Worm (Caenorhabditis elegans) whole organism, young adult: Measurements from ENCODE around the gene Y46E12BL.2.

ENCODE experiments used
- D2030.7 ChIP-seq: fragments of 200-800 bp; sonication (Bioruptor generic); IDR thresholded peaks from 2 replicates; pipeline ENCODE4 v1.3.6; 2022; ENCODE audit warnings: missing genetic modification reagents, missing genetic modification characterization, missing compliant biosample characterization
- F22D6.2 ChIP-seq: sonication (generic microtip); optimal IDR thresholded peaks from 2 replicates; lab custom pipeline; 2016; ENCODE audit warnings: mild to moderate bottlenecking, missing genetic modification characterization, missing compliant biosample characterization
- F33H1.4 ChIP-seq: fragments of 200-800 bp; sonication (Bioruptor generic); IDR thresholded peaks from 2 replicates; pipeline ENCODE4 v1.3.6; 2022; ENCODE audit warnings: missing genetic modification reagents, missing genetic modification characterization, missing compliant biosample characterization
- F39B2.1 ChIP-seq: fragments of 200-800 bp; sonication (Bioruptor generic); IDR thresholded peaks from 2 replicates; pipeline ENCODE4 v1.3.6; 2022; ENCODE audit warnings: missing genetic modification reagents, missing genetic modification characterization, missing compliant biosample characterization
- F55B11.4 ChIP-seq: sonication (generic microtip); optimal IDR thresholded peaks from 2 replicates; lab custom pipeline; 2016; ENCODE audit warnings: missing compliant biosample characterization, missing genetic modification characterization, borderline replicate concordance; ENCODE audit not compliant: insufficient read depth
- F57C9.4 ChIP-seq: sonication (generic microtip); optimal IDR thresholded peaks from 2 replicates; lab custom pipeline; 2017; ENCODE audit warnings: mild to moderate bottlenecking, missing genetic modification characterization, missing compliant biosample characterization
- T26A5.8 ChIP-seq: sonication (generic microtip); optimal IDR thresholded peaks from 2 replicates; lab custom pipeline; 2016; ENCODE audit warnings: missing genetic modification characterization, missing compliant biosample characterization
- Y53G8AR.9 ChIP-seq: fragments of 200-800 bp; sonication (Bioruptor generic); conservative IDR thresholded peaks from 2 replicates; pipeline ENCODE4 v1.3.6; 2022; ENCODE audit warnings: missing genetic modification reagents, missing genetic modification characterization, missing compliant biosample characterization
- Y67H2A.10 ChIP-seq: fragments of 200-800 bp; sonication (Bioruptor generic); conservative IDR thresholded peaks from 2 replicates; pipeline ENCODE4 v1.3.6; 2022; ENCODE audit warnings: missing genetic modification reagents, missing genetic modification characterization, missing compliant biosample characterization
- Y95B8A.8 ChIP-seq: fragments of 200-800 bp; sonication (Bioruptor generic); IDR thresholded peaks from 2 replicates; pipeline ENCODE4 v1.3.6; 2022; ENCODE audit warnings: missing genetic modification reagents, missing genetic modification characterization, missing compliant biosample characterization
- akir-1 ChIP-seq: fragments of 200-800 bp; sonication (Bioruptor generic); optimal IDR thresholded peaks from 2 replicates; lab custom pipeline; 2018; ENCODE audit warnings: mild to moderate bottlenecking, missing genetic modification characterization, moderate library complexity, missing compliant biosample characterization
- ama-1 ChIP-seq, 3 experiments: fragments of 150-350 bp in 1 of 3; sonication (generic microtip) in 2 of 3; optimal IDR thresholded peaks; 2 replicates each; lab custom pipeline; 2014 to 2018; ENCODE audit warnings: missing biosample characterization in 2 of 3, missing genetic modification characterization in 2 of 3, missing genetic modification reagents in 2 of 3
- atf-7 ChIP-seq: sonication (generic microtip); optimal IDR thresholded peaks from 2 replicates; lab custom pipeline; 2017; ENCODE audit warnings: mild to moderate bottlenecking, missing genetic modification characterization, missing compliant biosample characterization
- athp-1 ChIP-seq: sonication (generic microtip); optimal IDR thresholded peaks from 2 replicates; lab custom pipeline; 2017; ENCODE audit warnings: mild to moderate bottlenecking, missing genetic modification characterization, missing compliant biosample characterization
- attf-6 ChIP-seq: fragments of 200-800 bp; sonication (Bioruptor generic); IDR thresholded peaks from 2 replicates; pipeline ENCODE4 v1.3.6; 2022; ENCODE audit warnings: missing genetic modification reagents, missing genetic modification characterization, missing compliant biosample characterization
- bed-1 ChIP-seq: fragments of 200-800 bp; sonication (Bioruptor generic); IDR thresholded peaks from 2 replicates; pipeline ENCODE4 v1.3.6; 2022; ENCODE audit warnings: missing genetic modification reagents, missing genetic modification characterization, missing compliant biosample characterization
- cebp-1 ChIP-seq, 2 experiments: fragments of 200-800 bp in 1 of 2; sonication (Bioruptor generic) in 1 of 2; sonication (generic microtip) in 1 of 2; IDR thresholded peaks in 1 of 2; optimal IDR thresholded peaks in 1 of 2; 2 replicates each; pipeline versions ENCODE4 v1.3.6 to Lab custom; 2017 to 2022; ENCODE audit warnings: missing compliant biosample characterization in 2 of 2, missing genetic modification characterization in 2 of 2, mild to moderate bottlenecking in 1 of 2, missing genetic modification reagents in 1 of 2, moderate library complexity in 1 of 2
- ceh-91 ChIP-seq: fragments of 200-800 bp; sonication (Bioruptor generic); IDR thresholded peaks from 2 replicates; pipeline ENCODE4 v1.3.6; 2022; ENCODE audit warnings: missing genetic modification reagents, missing genetic modification characterization, missing compliant biosample characterization
- dox-1 ChIP-seq: fragments of 200-800 bp; sonication (Bioruptor generic); IDR thresholded peaks from 2 replicates; pipeline ENCODE4 v1.3.6; 2022; ENCODE audit warnings: missing genetic modification reagents, missing genetic modification characterization, missing compliant biosample characterization
- dpff-1 ChIP-seq: sonication (generic microtip); optimal IDR thresholded peaks from 2 replicates; lab custom pipeline; 2017; ENCODE audit warnings: mild to moderate bottlenecking, missing genetic modification characterization, missing compliant biosample characterization
- egrh-3 ChIP-seq: fragments of 200-800 bp; sonication (Bioruptor generic); IDR thresholded peaks from 2 replicates; pipeline ENCODE4 v1.3.6; 2022; ENCODE audit warnings: missing genetic modification reagents, missing genetic modification characterization, missing compliant biosample characterization
- hmg-1.2 ChIP-seq: fragments of 200-800 bp; sonication (Bioruptor generic); IDR thresholded peaks from 2 replicates; pipeline ENCODE4 v1.3.6; 2022; ENCODE audit warnings: missing genetic modification reagents, missing genetic modification characterization, missing compliant biosample characterization
- lag-1 ChIP-seq: fragments of 200-800 bp; sonication (Bioruptor generic); IDR thresholded peaks from 2 replicates; pipeline ENCODE4 v1.3.6; 2022; ENCODE audit warnings: missing genetic modification reagents, missing genetic modification characterization, missing compliant biosample characterization
- lin-26 ChIP-seq: fragments of 200-800 bp; sonication (Bioruptor generic); IDR thresholded peaks from 2 replicates; pipeline ENCODE4 v1.3.6; 2022; ENCODE audit warnings: missing genetic modification reagents, missing genetic modification characterization, missing compliant biosample characterization
- lin-40 ChIP-seq: sonication (generic microtip); optimal IDR thresholded peaks from 2 replicates; lab custom pipeline; 2016; ENCODE audit warnings: missing genetic modification characterization, mild to moderate bottlenecking, missing compliant biosample characterization, missing genotype, missing genetic modification reagents
- lir-1 ChIP-seq: fragments of 200-800 bp; sonication (Bioruptor generic); conservative IDR thresholded peaks from 2 replicates; pipeline ENCODE4 v1.3.6; 2022; ENCODE audit warnings: missing genetic modification reagents, missing genetic modification characterization, missing compliant biosample characterization
- lsy-27 ChIP-seq: sonication (generic microtip); optimal IDR thresholded peaks from 2 replicates; lab custom pipeline; 2017; ENCODE audit warnings: missing genetic modification characterization, mild to moderate bottlenecking, missing compliant biosample characterization, antibody characterized with exemption, missing genotype, borderline replicate concordance; ENCODE audit not compliant: insufficient read depth
- madf-3 ChIP-seq: fragments of 200-800 bp; sonication (Bioruptor generic); IDR thresholded peaks from 2 replicates; pipeline ENCODE4 v1.3.6; 2022; ENCODE audit warnings: missing genetic modification reagents, missing genetic modification characterization, missing compliant biosample characterization
- madf-6 ChIP-seq: fragments of 200-800 bp; sonication (Bioruptor generic); IDR thresholded peaks from 2 replicates; pipeline ENCODE4 v1.3.6; 2022; ENCODE audit warnings: missing genetic modification reagents, missing genetic modification characterization, missing compliant biosample characterization
- mcd-1 ChIP-seq: fragments of 200-800 bp; sonication (Bioruptor generic); IDR thresholded peaks from 2 replicates; pipeline ENCODE4 v1.3.6; 2022; ENCODE audit warnings: missing genetic modification reagents, missing genetic modification characterization, missing compliant biosample characterization
- mes-4 ChIP-seq: sonication (generic microtip); optimal IDR thresholded peaks from 2 replicates; lab custom pipeline; 2016; ENCODE audit warnings: missing genotype, missing genetic modification characterization, missing compliant biosample characterization
- nhr-90 ChIP-seq: sonication (generic microtip); optimal IDR thresholded peaks from 2 replicates; lab custom pipeline; 2016; ENCODE audit warnings: missing genotype, mild to moderate bottlenecking, missing genetic modification characterization, missing compliant biosample characterization
- sdz-38 ChIP-seq: sonication (generic microtip); optimal IDR thresholded peaks from 2 replicates; lab custom pipeline; 2016; ENCODE audit warnings: missing genotype, missing genetic modification characterization, missing compliant biosample characterization
- snpc-1.1 ChIP-seq: sonication (generic microtip); optimal IDR thresholded peaks from 2 replicates; lab custom pipeline; 2017; ENCODE audit warnings: missing genetic modification characterization, mild to moderate bottlenecking, missing compliant biosample characterization, antibody characterized with exemption, moderate library complexity, missing genotype, missing genetic modification reagents; ENCODE audit not compliant: insufficient read depth
- snpc-3.4 ChIP-seq: sonication (generic microtip); optimal IDR thresholded peaks from 2 replicates; lab custom pipeline; 2017; ENCODE audit warnings: missing genetic modification characterization, mild to moderate bottlenecking, missing compliant biosample characterization, antibody characterized with exemption, moderate library complexity, missing genotype, missing genetic modification reagents
- tbp1 ChIP-seq: fragments of 200-800 bp; sonication (Bioruptor generic); optimal IDR thresholded peaks from 2 replicates; lab custom pipeline; 2018; ENCODE audit warnings: mild to moderate bottlenecking, missing genetic modification characterization, missing compliant biosample characterization
- xnd-1 ChIP-seq: sonication (generic microtip); optimal IDR thresholded peaks from 2 replicates; lab custom pipeline; 2016; ENCODE audit warnings: missing genotype, missing genetic modification reagents, missing genetic modification characterization, missing compliant biosample characterization
- zfh-2 ChIP-seq: fragments of 200-800 bp; sonication (Bioruptor generic); conservative IDR thresholded peaks from 2 replicates; pipeline ENCODE4 v1.3.6; 2022; ENCODE audit warnings: missing genetic modification reagents, missing genetic modification characterization, missing compliant biosample characterization
- ztf-25 ChIP-seq: fragments of 200-800 bp; sonication (Bioruptor generic); IDR thresholded peaks from 2 replicates; pipeline ENCODE4 v1.3.6; 2022; ENCODE audit warnings: missing genetic modification reagents, missing genetic modification characterization, missing compliant biosample characterization
- ztf-6 ChIP-seq: fragments of 200-800 bp; sonication (Bioruptor generic); IDR thresholded peaks from 2 replicates; pipeline ENCODE4 v1.3.6; 2022; ENCODE audit warnings: missing genetic modification reagents, missing genetic modification characterization, missing compliant biosample characterization

The Y46E12BL.2 gene

DNA sequence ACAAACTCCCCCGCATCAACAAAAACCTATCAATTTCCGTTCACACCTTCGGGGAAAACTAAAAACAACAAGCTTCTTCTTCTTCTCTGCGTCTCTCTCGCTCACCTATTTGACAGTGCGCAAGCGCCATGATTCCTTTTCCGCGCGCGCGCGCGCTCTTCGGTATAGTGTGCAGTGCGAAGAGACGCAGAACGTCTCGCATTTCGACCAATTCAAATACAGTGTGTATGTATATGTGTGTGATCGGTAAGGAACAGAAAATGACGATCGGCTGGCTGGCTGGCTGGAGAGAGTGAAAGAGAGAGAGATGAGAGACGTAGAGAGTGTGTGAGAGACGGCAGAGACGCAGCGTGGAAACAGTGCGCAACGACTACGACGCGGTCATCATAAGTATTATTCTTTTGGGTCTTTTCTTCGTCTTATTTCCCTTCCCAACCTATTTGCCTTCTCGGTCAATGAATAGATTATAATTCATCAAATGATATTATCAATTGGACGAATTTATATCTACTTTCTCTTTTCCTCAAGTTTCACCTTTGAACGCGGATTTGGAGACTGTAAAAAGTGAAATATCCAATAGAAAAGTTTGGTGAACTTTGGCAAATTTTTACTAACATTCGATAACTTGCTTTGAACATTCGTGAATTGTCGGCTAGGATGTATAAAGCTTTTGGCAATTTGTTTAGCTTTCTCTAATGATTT lies 30.5 kb downstream of the Y46E12BL.2 start (continued):
- TF ChIP-seq snpc-1.1 (tag; lab: Kevin White, UChicago), result no peak
- TF ChIP-seq sdz-38 (tag; lab: Kevin White, UChicago), result no peak
- TF ChIP-seq atf-7 (tag; lab: Kevin White, UChicago), result peak; percentile 37
- no peak for TF ChIP-seq lag-1 (GFP tag; lab: Robert Waterston, UW)
- TF ChIP-seq madf-6 (GFP tag; lab: Robert Waterston, UW), result peak; percentile 70
- TF ChIP-seq ceh-91 (GFP tag; lab: Robert Waterston, UW), result no peak
- TF ChIP-seq akir-1 (GFP tag; lab: Kevin White, UChicago), result no peak
- TF ChIP-seq madf-3 (GFP tag; lab: Robert Waterston, UW), result 0 out of 2 replicates have a peak, but pooled peaks have one; percentile 17
- no peak for TF ChIP-seq athp-1
- TF ChIP-seq Y53G8AR.9 (GFP tag; lab: Robert Waterston, UW), result no peak
- TF ChIP-seq ztf-25, result no peak
- no peak for TF ChIP-seq mes-4 (tag; lab: Kevin White, UChicago)
- TF ChIP-seq Y95B8A.8 (GFP tag; lab: Robert Waterston, UW), result no peak
- no peak for TF ChIP-seq ama-1 (optimal IDR thresholded peaks at IDR 0.05; lab: Kevin White, UChicago)
- no peak for TF ChIP-seq ama-1 (GFP tag; optimal IDR thresholded peaks at IDR 0.05; lab: Kevin White, UChicago)
- peak; percentile 36 for TF ChIP-seq nhr-90 (tag; lab: Kevin White, UChicago)
- no peak for TF ChIP-seq cebp-1 (GFP tag; IDR thresholded peaks at IDR 0.05; lab: Robert Waterston, UW)
- peak; percentile 70 for TF ChIP-seq cebp-1 (tag; optimal IDR thresholded peaks at IDR 0.05; lab: Kevin White, UChicago)

DNA sequence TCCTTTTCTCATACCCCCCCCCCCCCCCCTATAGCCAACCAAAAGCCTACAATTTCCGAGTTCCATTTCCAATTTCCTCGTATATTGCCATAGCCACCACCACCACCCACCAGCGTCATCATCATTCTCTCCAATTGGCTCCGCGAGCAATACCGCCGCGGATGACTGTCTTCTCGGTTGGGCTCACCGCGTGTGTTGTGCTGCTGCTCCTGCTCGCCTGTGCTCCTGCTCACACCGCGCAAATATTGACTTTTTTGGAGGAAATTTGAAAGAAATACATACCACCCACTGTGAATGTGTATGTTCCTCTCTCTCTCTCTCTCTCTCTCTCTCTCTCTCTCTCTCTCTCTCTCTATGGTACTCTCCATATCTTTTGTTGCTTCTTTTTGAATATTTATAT lies 31.8 kb downstream of the Y46E12BL.2 start:
- no peak for TF ChIP-seq lin-40 (tag; lab: Kevin White, UChicago)
- TF ChIP-seq attf-6 (GFP tag; lab: Robert Waterston, UW), result no peak
- TF ChIP-seq zfh-2, result peak; percentile 67
- no peak for TF ChIP-seq T26A5.8 (tag; lab: Kevin White, UChicago)
- TF ChIP-seq bed-1 (GFP tag; lab: Robert Waterston, UW), result no peak
- no peak for TF ChIP-seq F57C9.4 (tag; lab: Kevin White, UChicago)
- no peak for TF ChIP-seq snpc-3.4
- 0 out of 2 replicates have a peak, but pooled peaks have one; percentile 28 for TF ChIP-seq lin-26
- no peak for TF ChIP-seq dox-1 (GFP tag; lab: Robert Waterston, UW)
- no peak for TF ChIP-seq F22D6.2
- TF ChIP-seq F33H1.4 (GFP tag; lab: Robert Waterston, UW), result no peak
- TF ChIP-seq dpff-1 (tag; lab: Kevin White, UChicago), result no peak
- no peak for TF ChIP-seq akir-1 (GFP tag; lab: Kevin White, UChicago)
- no peak for TF ChIP-seq lir-1 (GFP tag; lab: Robert Waterston, UW)
- TF ChIP-seq D2030.7, result no peak
- no peak for TF ChIP-seq ztf-6 (GFP tag; lab: Robert Waterston, UW)
- peak; percentile 11; the same call in 1 of the 2 replicates for TF ChIP-seq mcd-1 (GFP tag; lab: Robert Waterston, UW)
- TF ChIP-seq Y67H2A.10, result no peak
- no peak for TF ChIP-seq madf-3 (GFP tag; lab: Robert Waterston, UW)
- no peak for TF ChIP-seq tbp1 (GFP tag; lab: Kevin White, UChicago)
- TF ChIP-seq xnd-1 (tag; lab: Kevin White, UChicago), result no peak
- TF ChIP-seq madf-6 (GFP tag; lab: Robert Waterston, UW), result no peak
- no peak for TF ChIP-seq ama-1 (optimal IDR thresholded peaks at IDR 0.05; lab: Kevin White, UChicago)
- no peak for TF ChIP-seq ama-1 (GFP tag; optimal IDR thresholded peaks at IDR 0.05; lab: Kevin White, UChicago)
- no peak for TF ChIP-seq sdz-38 (tag; lab: Kevin White, UChicago)
- no peak for TF ChIP-seq ceh-91 (GFP tag; lab: Robert Waterston, UW)
- TF ChIP-seq hmg-1.2 (GFP tag; lab: Robert Waterston, UW), result no peak
- TF ChIP-seq lag-1 (GFP tag; lab: Robert Waterston, UW), result no peak
- TF ChIP-seq F39B2.1, result no peak
- no peak for TF ChIP-seq F55B11.4
- TF ChIP-seq egrh-3 (GFP tag; lab: Robert Waterston, UW), result peak; percentile 47; the same call in 1 of the 2 replicates
- TF ChIP-seq lsy-27, result no peak
